Fruit fly (Drosophila melanogaster): ENCODE results near the gene Cse1.

DNA sequence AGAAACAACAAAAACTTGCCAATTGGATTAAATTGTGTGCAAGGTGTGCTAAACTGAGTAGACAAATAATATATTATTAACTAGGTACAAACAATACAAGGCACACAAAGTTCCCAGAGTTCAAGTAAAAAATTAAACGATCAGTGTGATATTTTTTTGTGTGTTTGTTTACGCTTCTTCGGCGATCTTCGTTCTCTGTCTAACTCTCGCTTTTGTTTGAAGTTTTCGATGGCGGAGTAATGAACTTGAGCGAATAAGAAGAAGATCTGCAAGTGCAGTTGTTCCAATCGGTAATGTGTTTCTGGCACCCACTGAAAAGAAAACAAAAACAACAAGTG, 8.3 kb downstream of the Cse1 start:
- TF ChIP-seq insv (optimal IDR thresholded peaks at IDR 0.05) (no peak), ttk (optimal IDR thresholded peaks at IDR 0.05) (no peak), Myc (optimal IDR thresholded peaks at IDR 0.05) (no peak)
